Fruit fly (Drosophila melanogaster) whole organism, embryonic: ENCODE results near the gene Blos4.

Source experiments
- Asciz ChIP-seq: fragments of 200-800 bp; sonication (Bioruptor generic); optimal IDR thresholded peaks from 2 replicates; lab custom pipeline; 2017; ENCODE audit warnings: missing biosample characterization, mild to moderate bottlenecking, missing genetic modification characterization, missing genetic modification reagents
- CG10147 ChIP-seq: fragments of 200-800 bp; sonication (Bioruptor generic); optimal IDR thresholded peaks from 2 replicates; lab custom pipeline; 2019; ENCODE audit warnings: missing biosample characterization, mild to moderate bottlenecking, missing genetic modification characterization, moderate library complexity
- CG10366 ChIP-seq: fragments of 200-800 bp; sonication (Bioruptor generic); IDR thresholded peaks from 2 replicates; pipeline ENCODE4 v1.3.6; 2022; ENCODE audit warnings: missing biosample characterization, missing genetic modification characterization
- CG10543 ChIP-seq: fragments of 200-800 bp; sonication (Bioruptor generic); optimal IDR thresholded peaks from 3 replicates; lab custom pipeline; 2017; ENCODE audit warnings: missing biosample characterization, mild to moderate bottlenecking, missing genetic modification characterization, moderate library complexity
- CG11456 ChIP-seq: fragments of 200-800 bp; sonication (Bioruptor generic); IDR thresholded peaks from 3 replicates; pipeline ENCODE4 v1.3.6; 2022; ENCODE audit warnings: missing biosample characterization, missing genetic modification characterization
- CG11695 ChIP-seq: fragments of 200-800 bp; sonication (Bioruptor generic); IDR thresholded peaks from 3 replicates; pipeline ENCODE4 v1.3.6; 2022; ENCODE audit warnings: missing biosample characterization, missing genetic modification characterization
- CG14014 ChIP-seq: fragments of 200-800 bp; sonication (Bioruptor generic); IDR thresholded peaks from 2 replicates; pipeline ENCODE4 v1.3.6; 2022; ENCODE audit warnings: missing biosample characterization, missing genetic modification characterization
- CG14667 ChIP-seq: fragments of 200-800 bp; sonication (Bioruptor generic); IDR thresholded peaks from 2 replicates; pipeline ENCODE4 v1.3.6; 2022; ENCODE audit warnings: missing biosample characterization, missing genetic modification characterization
- CG16815 ChIP-seq: fragments of 200-800 bp; sonication (Bioruptor generic); optimal IDR thresholded peaks from 3 replicates; lab custom pipeline; 2017; ENCODE audit warnings: missing biosample characterization, mild to moderate bottlenecking, missing genetic modification characterization
- CG18619 ChIP-seq: fragments of 200-800 bp; sonication (Bioruptor generic); optimal IDR thresholded peaks from 3 replicates; lab custom pipeline; 2017; ENCODE audit warnings: missing biosample characterization, mild to moderate bottlenecking, missing genetic modification characterization
- CG2129 ChIP-seq: fragments of 200-800 bp; sonication (Bioruptor generic); IDR thresholded peaks from 2 replicates; pipeline ENCODE4 v1.3.6; 2022; ENCODE audit warnings: missing biosample characterization, missing genetic modification characterization; ENCODE audit not compliant: partially characterized antibody
- CG2875 ChIP-seq: fragments of 200-800 bp; sonication (Bioruptor generic); optimal IDR thresholded peaks from 2 replicates; lab custom pipeline; 2017; ENCODE audit warnings: missing biosample characterization, mild to moderate bottlenecking, missing genetic modification characterization, missing genetic modification reagents
- CG30020 ChIP-seq: fragments of 200-800 bp; optimal IDR thresholded peaks from 2 replicates; lab custom pipeline; 2019; ENCODE audit warnings: missing biosample characterization, mild to moderate bottlenecking, missing genetic modification characterization, moderate library complexity
- CG3065 ChIP-seq: fragments of 200-800 bp; sonication (Bioruptor generic); optimal IDR thresholded peaks from 2 replicates; lab custom pipeline; 2016; ENCODE audit warnings: missing biosample characterization, missing genetic modification characterization
- CG4360 ChIP-seq: fragments of 200-800 bp; sonication (Bioruptor generic); IDR thresholded peaks from 2 replicates; pipeline ENCODE4 v1.3.6; 2022; ENCODE audit warnings: missing biosample characterization, missing genetic modification characterization
- CG5245 ChIP-seq: fragments of 200-800 bp; sonication (Bioruptor generic); optimal IDR thresholded peaks from 3 replicates; lab custom pipeline; 2016; ENCODE audit warnings: missing biosample characterization, missing genetic modification characterization
- CG7839 ChIP-seq: fragments of 200-800 bp; sonication (Bioruptor generic); optimal IDR thresholded peaks from 3 replicates; lab custom pipeline; 2018; ENCODE audit warnings: missing biosample characterization, mild to moderate bottlenecking, missing genetic modification characterization, moderate library complexity
- CG8478 ChIP-seq: fragments of >200 bp; optimal IDR thresholded peaks from 2 replicates; lab custom pipeline; 2018
- Deaf1 ChIP-seq: fragments of 200-800 bp; optimal IDR thresholded peaks from 3 replicates; lab custom pipeline; 2019; ENCODE audit warnings: missing biosample characterization, mild to moderate bottlenecking, missing genetic modification characterization, moderate library complexity
- Hr3 ChIP-seq: fragments of 200-800 bp; sonication (Bioruptor generic); optimal IDR thresholded peaks from 3 replicates; lab custom pipeline; 2016; ENCODE audit warnings: missing biosample characterization, missing genetic modification characterization
- Mad ChIP-seq: fragments of 200-800 bp; sonication (Bioruptor generic); optimal IDR thresholded peaks from 2 replicates; lab custom pipeline; 2016; ENCODE audit warnings: missing biosample characterization, missing genetic modification characterization
- Med ChIP-seq: fragments of 200-800 bp; sonication (Bioruptor generic); peaks from one replicate; lab custom pipeline; 2016; ENCODE audit warnings: missing biosample characterization, missing genetic modification characterization, mild to moderate bottlenecking, inconsistent platforms, moderate library complexity
- Meics ChIP-seq: fragments of 200-800 bp; sonication (Bioruptor generic); optimal IDR thresholded peaks from 2 replicates; lab custom pipeline; 2017; ENCODE audit warnings: missing biosample characterization, mild to moderate bottlenecking, missing genetic modification characterization
- Trl ChIP-seq, 3 experiments: fragments of >200 bp in 2 of 3; fragments of 200-800 bp in 1 of 3; sonication (Bioruptor generic) in 1 of 3; optimal IDR thresholded peaks; 2 replicates in 1 of 3; 3 replicates in 2 of 3; lab custom pipeline; 2016 to 2017; ENCODE audit warnings: missing biosample characterization in 1 of 3, missing genetic modification characterization in 1 of 3
- Vsx1 ChIP-seq: fragments of 200-800 bp; sonication (Bioruptor generic); optimal IDR thresholded peaks from 2 replicates; lab custom pipeline; 2017; ENCODE audit warnings: missing biosample characterization, mild to moderate bottlenecking, missing genetic modification characterization, missing genetic modification reagents
- Xbp1 ChIP-seq: fragments of 200-800 bp; sonication (Bioruptor generic); optimal IDR thresholded peaks from 3 replicates; lab custom pipeline; 2016; ENCODE audit warnings: missing biosample characterization, mild to moderate bottlenecking, missing genetic modification characterization
- ara ChIP-seq: fragments of 200-800 bp; sonication (Bioruptor generic); IDR thresholded peaks from 2 replicates; pipeline ENCODE4 v1.3.6; 2022; ENCODE audit warnings: missing biosample characterization, missing genetic modification characterization
- bbx ChIP-seq: fragments of 200-800 bp; sonication (Bioruptor generic); IDR thresholded peaks from 2 replicates; pipeline ENCODE4 v1.3.6; 2022; ENCODE audit warnings: missing biosample characterization, missing genetic modification characterization; ENCODE audit not compliant: partially characterized antibody
- bcd ChIP-seq: fragments of 200-800 bp; sonication (Bioruptor generic); optimal IDR thresholded peaks from 2 replicates; lab custom pipeline; 2017; ENCODE audit warnings: missing biosample characterization, mild to moderate bottlenecking, missing genetic modification characterization
- cg ChIP-seq: fragments of 200-800 bp; sonication (Bioruptor generic); optimal IDR thresholded peaks from 3 replicates; lab custom pipeline; 2019; ENCODE audit warnings: missing biosample characterization, mild to moderate bottlenecking, missing genetic modification characterization, moderate library complexity
- da ChIP-seq: fragments of 200-800 bp; sonication (Bioruptor generic); optimal IDR thresholded peaks from 2 replicates; lab custom pipeline; 2016; ENCODE audit warnings: missing biosample characterization, missing genetic modification characterization
- danr ChIP-seq: fragments of 200-800 bp; sonication (Bioruptor generic); IDR thresholded peaks from 2 replicates; pipeline ENCODE4 v1.3.6; 2022; ENCODE audit warnings: missing biosample characterization, missing genetic modification characterization
- dpn ChIP-seq, 2 experiments: fragments of 200-800 bp; sonication (Bioruptor generic); optimal IDR thresholded peaks; 3 replicates each; lab custom pipeline; 2016; ENCODE audit warnings: missing biosample characterization in 2 of 2, missing genetic modification characterization in 2 of 2
- eve ChIP-seq, 2 experiments: fragments of >200 bp; optimal IDR thresholded peaks; 2 replicates each; lab custom pipeline; 2017; ENCODE audit warnings: missing biosample characterization in 2 of 2, missing genetic modification characterization in 2 of 2
- exex ChIP-seq: fragments of 200-800 bp; sonication (Bioruptor generic); optimal IDR thresholded peaks from 4 replicates; lab custom pipeline; 2018; ENCODE audit warnings: missing biosample characterization, mild to moderate bottlenecking, missing genetic modification characterization, moderate library complexity
- gcm2 ChIP-seq: fragments of 200-800 bp; sonication (Bioruptor generic); optimal IDR thresholded peaks from 2 replicates; lab custom pipeline; 2016; ENCODE audit warnings: missing biosample characterization, missing genetic modification characterization
- gem ChIP-seq: fragments of 200-800 bp; sonication (Bioruptor generic); optimal IDR thresholded peaks from 2 replicates; lab custom pipeline; 2019; ENCODE audit warnings: missing biosample characterization, mild to moderate bottlenecking, missing genetic modification characterization, moderate library complexity
- kni ChIP-seq: fragments of 200-800 bp; sonication (Bioruptor generic); optimal IDR thresholded peaks from 3 replicates; lab custom pipeline; 2017; ENCODE audit warnings: mild to moderate bottlenecking, missing biosample characterization, missing genetic modification reagents, missing genetic modification characterization
- knrl ChIP-seq: fragments of 200-800 bp; sonication (Bioruptor generic); IDR thresholded peaks from 3 replicates; pipeline ENCODE4 v1.3.6; 2022; ENCODE audit warnings: missing biosample characterization, missing genetic modification characterization; ENCODE audit not compliant: partially characterized antibody
- mam ChIP-seq: fragments of 200-800 bp; sonication (Bioruptor generic); optimal IDR thresholded peaks from 3 replicates; lab custom pipeline; 2016; ENCODE audit warnings: missing biosample characterization, missing genetic modification characterization
- mirr ChIP-seq: fragments of 200-800 bp; sonication (Bioruptor generic); optimal IDR thresholded peaks from 3 replicates; lab custom pipeline; 2018; ENCODE audit warnings: missing biosample characterization, mild to moderate bottlenecking, missing genetic modification characterization
- peb ChIP-seq: fragments of 200-800 bp; sonication (Bioruptor generic); IDR thresholded peaks from 2 replicates; pipeline ENCODE4 v1.3.6; 2022; ENCODE audit warnings: missing biosample characterization, missing genetic modification characterization
- run ChIP-seq: fragments of 200-800 bp; sonication (Bioruptor generic); optimal IDR thresholded peaks from 3 replicates; lab custom pipeline; 2018; ENCODE audit warnings: missing biosample characterization, mild to moderate bottlenecking, missing genetic modification characterization
- scrt ChIP-seq: fragments of 200-800 bp; sonication (Bioruptor generic); optimal IDR thresholded peaks from 2 replicates; lab custom pipeline; 2018; ENCODE audit warnings: missing biosample characterization, mild to moderate bottlenecking, missing genetic modification characterization, moderate library complexity
- stc ChIP-seq: fragments of 200-800 bp; sonication (Bioruptor generic); IDR thresholded peaks from 2 replicates; pipeline ENCODE4 v1.3.6; 2022; ENCODE audit warnings: missing biosample characterization, missing genetic modification characterization
- sug ChIP-seq: fragments of 200-800 bp; optimal IDR thresholded peaks from 2 replicates; lab custom pipeline; 2019; ENCODE audit warnings: missing biosample characterization, mild to moderate bottlenecking, missing genetic modification characterization, moderate library complexity
- tll ChIP-seq, 2 experiments: fragments of 200-800 bp in 1 of 2; fragments of >200 bp in 1 of 2; sonication (Bioruptor generic) in 1 of 2; optimal IDR thresholded peaks; 2 replicates each; lab custom pipeline; 2017 to 2019; ENCODE audit warnings: missing biosample characterization in 2 of 2, missing genetic modification characterization in 2 of 2, mild to moderate bottlenecking in 1 of 2, moderate library complexity in 1 of 2
- trh ChIP-seq: fragments of 200-800 bp; sonication (Bioruptor generic); optimal IDR thresholded peaks from 2 replicates; lab custom pipeline; 2016; ENCODE audit warnings: missing biosample characterization, missing genetic modification characterization
- tx ChIP-seq: fragments of 200-800 bp; sonication (Bioruptor generic); optimal IDR thresholded peaks from 2 replicates; lab custom pipeline; 2016; ENCODE audit warnings: missing biosample characterization, missing genetic modification characterization

The Blos4 gene

dm6 chr3L:10898256-10898735 is 19.4 kb downstream of the Blos4 start:
- TF ChIP-seq gcm2, result no peak
- TF ChIP-seq CG4360 (GFP tag; lab: Robert Waterston, UW), result peak; percentile 57
- peak; percentile 83 for TF ChIP-seq CG8478 (lab: Kevin White, UChicago)
- TF ChIP-seq Meics (GFP tag; lab: Kevin White, UChicago), result peak; percentile 29
- TF ChIP-seq mirr, result no peak
- TF ChIP-seq trh (GFP tag; lab: Kevin White, UChicago), result no peak
- peak; percentile 27 for TF ChIP-seq exex (tag; lab: Kevin White, UChicago)
- peak; percentile 20 for TF ChIP-seq CG10543
- TF ChIP-seq eve (GFP tag; optimal IDR thresholded peaks at IDR 0.05; lab: Kevin White, UChicago), result peak in 1 of 2 experiments; percentile 85
- peak; percentile 89 for TF ChIP-seq Deaf1 (tag; lab: Kevin White, UChicago)
- TF ChIP-seq Hr3 (GFP tag; lab: Kevin White, UChicago), result no peak
- TF ChIP-seq peb (GFP tag; lab: Robert Waterston, UW), result no peak
- peak; percentile 23 for TF ChIP-seq sug (tag; lab: Kevin White, UChicago)
- peak; percentile 62 for TF ChIP-seq scrt (GFP tag; lab: Kevin White, UChicago)
- no peak for TF ChIP-seq stc (GFP tag; lab: Robert Waterston, UW)
- peak; percentile 47 to 83 for TF ChIP-seq Trl (optimal IDR thresholded peaks at IDR 0.05; lab: Kevin White, UChicago)
- no peak for TF ChIP-seq Trl (GFP tag; optimal IDR thresholded peaks at IDR 0.05; lab: Kevin White, UChicago)
- TF ChIP-seq CG10147 (GFP tag; lab: Kevin White, UChicago), result peak; percentile 20
- peak; percentile 54 for TF ChIP-seq Med
- peak; percentile 93 for TF ChIP-seq cg (GFP tag; lab: Kevin White, UChicago)
- TF ChIP-seq kni (GFP tag; lab: Kevin White, UChicago), result no peak
- no peak for TF ChIP-seq Vsx1 (GFP tag; lab: Kevin White, UChicago)
- TF ChIP-seq CG11456 (GFP tag; lab: Robert Waterston, UW), result 0 out of 3 replicates have a peak, but pooled peaks have one; percentile 9
- TF ChIP-seq gem, result no peak
- 0 out of 2 replicates have a peak, but pooled peaks have one; percentile 7 for TF ChIP-seq ara (GFP tag; lab: Robert Waterston, UW)
- TF ChIP-seq Asciz (GFP tag; lab: Kevin White, UChicago), result peak; percentile 4
- TF ChIP-seq bbx, result no peak
- TF ChIP-seq run, result no peak
- peak; percentile 18 for TF ChIP-seq da

dm6 chr3L:10899087-10899511 is 20.2 kb downstream of the Blos4 start, which contains the start of gene Aps:
TSS of gene Aps (minus strand) at chr3L:10899123.
- TF ChIP-seq CG2875 (no peak), Meics (GFP tag; lab: Kevin White, UChicago) (no peak), stc (GFP tag; lab: Robert Waterston, UW) (no peak), tx (GFP tag; lab: Kevin White, UChicago) (peak; percentile 27), danr (0 out of 2 replicates have a peak, but pooled peaks have one; percentile 5), CG14667 (GFP tag; lab: Robert Waterston, UW) (peak; percentile 50), CG2129 (GFP tag; lab: Robert Waterston, UW) (no peak), CG10366 (GFP tag; lab: Robert Waterston, UW) (no peak), CG30020 (tag; lab: Kevin White, UChicago) (peak; percentile 20), CG3065 (GFP tag; lab: Kevin White, UChicago) (no peak), CG16815 (GFP tag; lab: Kevin White, UChicago) (peak; percentile 15), tll (GFP tag; optimal IDR thresholded peaks at IDR 0.05; lab: Kevin White, UChicago) (no peak), mam (peak; percentile 15), CG14014 (GFP tag; lab: Robert Waterston, UW) (peak; percentile 27; the same call in 1 of the 2 replicates), dpn (GFP tag; optimal IDR thresholded peaks at IDR 0.05; lab: Kevin White, UChicago) (peak in 1 of 2 experiments; percentile 67), Xbp1 (GFP tag; lab: Kevin White, UChicago) (peak; percentile 85), knrl (GFP tag; lab: Robert Waterston, UW) (peak; percentile 53; the same call in 1 of the 3 replicates), Mad (GFP tag; lab: Kevin White, UChicago) (peak; percentile 17), CG5245 (GFP tag; lab: Kevin White, UChicago) (peak; percentile 56), Vsx1 (GFP tag; lab: Kevin White, UChicago) (peak; percentile 99), CG10543 (no peak), CG7839 (tag; lab: Kevin White, UChicago) (peak; percentile 49), CG18619 (GFP tag; lab: Kevin White, UChicago) (no peak), CG11695 (GFP tag; lab: Robert Waterston, UW) (no peak), bcd (GFP tag; lab: Kevin White, UChicago) (peak; percentile 35)
